Fruit fly (Drosophila melanogaster): ENCODE measurements around the gene CG10853.

dm6 chr3L:3978762-3979516 is 31.2 kb downstream of the CG10853 start:
- TF ChIP-seq CG14655 (GFP tag; optimal IDR thresholded peaks at IDR 0.05) (no peak), EcR (GFP tag; optimal IDR thresholded peaks at IDR 0.05) (no peak)
